Fruit fly (Drosophila melanogaster) whole organism, embryonic: ENCODE results near the gene Tlk.

ENCODE experiments used
- ATbp ChIP-seq: fragments of 200-800 bp; sonication (Bioruptor generic); optimal IDR thresholded peaks from 2 replicates; lab custom pipeline; 2017; ENCODE audit warnings: missing biosample characterization, mild to moderate bottlenecking, missing genetic modification characterization, missing genetic modification reagents
- Asciz ChIP-seq: fragments of 200-800 bp; sonication (Bioruptor generic); optimal IDR thresholded peaks from 2 replicates; lab custom pipeline; 2017; ENCODE audit warnings: missing biosample characterization, mild to moderate bottlenecking, missing genetic modification characterization, missing genetic modification reagents
- B-H2 ChIP-seq: fragments of 200-800 bp; sonication (Bioruptor generic); optimal IDR thresholded peaks from 2 replicates; lab custom pipeline; 2018; ENCODE audit warnings: missing biosample characterization, mild to moderate bottlenecking, missing genetic modification characterization
- CG10274 ChIP-seq: fragments of 200-800 bp; sonication (Bioruptor generic); optimal IDR thresholded peaks from 3 replicates; lab custom pipeline; 2017; ENCODE audit warnings: missing biosample characterization, mild to moderate bottlenecking, missing genetic modification characterization
- CG11398 ChIP-seq: fragments of 200-800 bp; sonication (Bioruptor generic); optimal IDR thresholded peaks from 2 replicates; lab custom pipeline; 2016; ENCODE audit warnings: missing biosample characterization, missing genetic modification characterization
- CG12744 ChIP-seq: fragments of 200-800 bp; sonication (Bioruptor generic); optimal IDR thresholded peaks from 2 replicates; lab custom pipeline; 2016; ENCODE audit warnings: missing biosample characterization, missing genetic modification characterization
- CG14050 ChIP-seq: fragments of 200-800 bp; sonication (Bioruptor generic); IDR thresholded peaks from 3 replicates; pipeline ENCODE4 v1.3.6; 2022; ENCODE audit warnings: missing biosample characterization, missing genetic modification characterization
- CG1602 ChIP-seq: fragments of 200-800 bp; sonication (Bioruptor generic); optimal IDR thresholded peaks from 3 replicates; lab custom pipeline; 2016; ENCODE audit warnings: missing biosample characterization, missing genetic modification characterization
- CG1647 ChIP-seq: fragments of 200-800 bp; sonication (Bioruptor generic); optimal IDR thresholded peaks from 3 replicates; lab custom pipeline; 2016; ENCODE audit warnings: missing biosample characterization, missing genetic modification characterization
- CG16813 ChIP-seq: fragments of 200-800 bp; sonication (Bioruptor generic); IDR thresholded peaks from 3 replicates; pipeline ENCODE4 v1.3.6; 2022; ENCODE audit warnings: missing biosample characterization, missing genetic modification characterization; ENCODE audit not compliant: partially characterized antibody
- CG17612 ChIP-seq: fragments of 200-800 bp; sonication (Bioruptor generic); IDR thresholded peaks from 2 replicates; pipeline ENCODE4 v1.3.6; 2022; ENCODE audit warnings: missing biosample characterization, missing genetic modification characterization
- CG18262 ChIP-seq: fragments of 200-800 bp; optimal IDR thresholded peaks from 3 replicates; lab custom pipeline; 2019; ENCODE audit warnings: missing biosample characterization, mild to moderate bottlenecking, missing genetic modification characterization, moderate library complexity
- CG18619 ChIP-seq: fragments of 200-800 bp; sonication (Bioruptor generic); optimal IDR thresholded peaks from 3 replicates; lab custom pipeline; 2017; ENCODE audit warnings: missing biosample characterization, mild to moderate bottlenecking, missing genetic modification characterization
- CG18764 ChIP-seq: fragments of 200-800 bp; sonication (Bioruptor generic); optimal IDR thresholded peaks from 3 replicates; lab custom pipeline; 2016; ENCODE audit warnings: missing biosample characterization, missing genetic modification characterization
- CG2199 ChIP-seq: fragments of 200-800 bp; sonication (Bioruptor generic); IDR thresholded peaks from 3 replicates; pipeline ENCODE4 v1.3.6; 2022; ENCODE audit warnings: missing biosample characterization, missing genetic modification characterization
- CG30403 ChIP-seq: fragments of 200-800 bp; sonication (Bioruptor generic); optimal IDR thresholded peaks from 3 replicates; lab custom pipeline; 2016; ENCODE audit warnings: missing biosample characterization, missing genetic modification characterization
- CG3065 ChIP-seq: fragments of 200-800 bp; sonication (Bioruptor generic); optimal IDR thresholded peaks from 2 replicates; lab custom pipeline; 2016; ENCODE audit warnings: missing biosample characterization, missing genetic modification characterization
- CG32532 ChIP-seq: fragments of 200-800 bp; sonication (Bioruptor generic); IDR thresholded peaks from 2 replicates; pipeline ENCODE4 v1.3.6; 2022; ENCODE audit warnings: missing biosample characterization, missing genetic modification characterization
- CG34376 ChIP-seq: fragments of 200-800 bp; sonication (Bioruptor generic); optimal IDR thresholded peaks from 2 replicates; lab custom pipeline; 2018; ENCODE audit warnings: missing biosample characterization, mild to moderate bottlenecking, missing genetic modification characterization
- CG3838 ChIP-seq: fragments of 200-800 bp; sonication (Bioruptor generic); optimal IDR thresholded peaks from 3 replicates; lab custom pipeline; 2016; ENCODE audit warnings: missing biosample characterization, missing genetic modification characterization
- CG4424 ChIP-seq: fragments of 200-800 bp; sonication (Bioruptor generic); optimal IDR thresholded peaks from 3 replicates; lab custom pipeline; 2016; ENCODE audit warnings: missing biosample characterization, missing genetic modification characterization
- CG7271 ChIP-seq: fragments of 200-800 bp; sonication (Bioruptor generic); optimal IDR thresholded peaks from 2 replicates; lab custom pipeline; 2018; ENCODE audit warnings: missing biosample characterization, mild to moderate bottlenecking, missing genetic modification characterization, moderate library complexity
- CG7786 ChIP-seq: fragments of 200-800 bp; sonication (Bioruptor generic); optimal IDR thresholded peaks from 2 replicates; lab custom pipeline; 2016; ENCODE audit warnings: missing biosample characterization, missing genetic modification characterization
- CG8089 ChIP-seq: fragments of 200-800 bp; sonication (Bioruptor generic); optimal IDR thresholded peaks from 3 replicates; lab custom pipeline; 2016; ENCODE audit warnings: missing biosample characterization, missing genetic modification characterization
- D19B ChIP-seq: fragments of 200-800 bp; sonication (Bioruptor generic); optimal IDR thresholded peaks from 2 replicates; lab custom pipeline; 2017; ENCODE audit warnings: missing biosample characterization, mild to moderate bottlenecking, missing genetic modification characterization
- Ets97D ChIP-seq: fragments of 200-800 bp; sonication (Bioruptor generic); optimal IDR thresholded peaks from 3 replicates; lab custom pipeline; 2016; ENCODE audit warnings: missing biosample characterization, missing genetic modification characterization
- Fer1 ChIP-seq: fragments of 200-800 bp; sonication (Bioruptor generic); optimal IDR thresholded peaks from 2 replicates; lab custom pipeline; 2017; ENCODE audit warnings: missing biosample characterization, mild to moderate bottlenecking, missing genetic modification characterization
- Fer3 ChIP-seq: fragments of 200-800 bp; sonication (Bioruptor generic); optimal IDR thresholded peaks from 2 replicates; lab custom pipeline; 2018; ENCODE audit warnings: missing biosample characterization, mild to moderate bottlenecking, missing genetic modification characterization, moderate library complexity
- Gsc ChIP-seq: fragments of 200-800 bp; sonication (Bioruptor generic); IDR thresholded peaks from 2 replicates; pipeline ENCODE4 v1.3.6; 2022; ENCODE audit warnings: missing biosample characterization, missing genetic modification characterization
- Gug ChIP-seq: fragments of 200-800 bp; sonication (Bioruptor generic); IDR thresholded peaks from 4 replicates; pipeline ENCODE4 v1.3.6; 2022; ENCODE audit warnings: missing biosample characterization, missing genetic modification characterization
- HLHmδ ChIP-seq: fragments of 200-800 bp; sonication (Bioruptor generic); optimal IDR thresholded peaks from 2 replicates; lab custom pipeline; 2018; ENCODE audit warnings: missing biosample characterization, mild to moderate bottlenecking, missing genetic modification characterization, moderate library complexity
- Hr51 ChIP-seq, 2 experiments: fragments of 200-800 bp; sonication (Bioruptor generic); optimal IDR thresholded peaks; 2 replicates in 1 of 2; 3 replicates in 1 of 2; lab custom pipeline; 2016 to 2018; ENCODE audit warnings: missing biosample characterization in 2 of 2, missing genetic modification characterization in 2 of 2, mild to moderate bottlenecking in 1 of 2, moderate library complexity in 1 of 2
- Lim3 ChIP-seq: fragments of 200-800 bp; sonication (Bioruptor generic); IDR thresholded peaks from 2 replicates; pipeline ENCODE4 v1.3.6; 2022; ENCODE audit warnings: missing biosample characterization, missing genetic modification characterization
- Nf-YC ChIP-seq: fragments of 200-800 bp; optimal IDR thresholded peaks from 3 replicates; lab custom pipeline; 2019; ENCODE audit warnings: missing biosample characterization, mild to moderate bottlenecking, missing genetic modification characterization, moderate library complexity
- Poxn ChIP-seq: fragments of 200-800 bp; sonication (Bioruptor generic); IDR thresholded peaks from 2 replicates; pipeline ENCODE4 v1.3.6; 2022; ENCODE audit warnings: missing biosample characterization, missing genetic modification characterization
- Ssrp ChIP-seq: fragments of 200-800 bp; sonication (Bioruptor generic); optimal IDR thresholded peaks from 2 replicates; lab custom pipeline; 2018; ENCODE audit warnings: missing biosample characterization, mild to moderate bottlenecking, missing genetic modification characterization, moderate library complexity
- Stat92E ChIP-seq, 3 experiments: fragments of >200 bp in 2 of 3; fragments of 200-800 bp in 1 of 3; sonication (Bioruptor generic) in 1 of 3; optimal IDR thresholded peaks; 2 replicates each; lab custom pipeline; 2017 to 2019; ENCODE audit warnings: missing biosample characterization in 3 of 3, missing genetic modification characterization in 3 of 3, mild to moderate bottlenecking in 1 of 3, moderate library complexity in 1 of 3
- bowl ChIP-seq: fragments of 200-800 bp; sonication (Bioruptor generic); IDR thresholded peaks from 2 replicates; pipeline ENCODE4 v1.3.6; 2022; ENCODE audit warnings: missing biosample characterization, missing genetic modification characterization
- bsh ChIP-seq, 2 experiments: fragments of 200-800 bp; sonication (Bioruptor generic); optimal IDR thresholded peaks; 2 replicates each; lab custom pipeline; 2017 to 2018; ENCODE audit warnings: mild to moderate bottlenecking in 2 of 2, missing biosample characterization in 2 of 2, missing genetic modification characterization in 2 of 2, moderate library complexity in 1 of 2
- danr ChIP-seq: fragments of 200-800 bp; sonication (Bioruptor generic); IDR thresholded peaks from 2 replicates; pipeline ENCODE4 v1.3.6; 2022; ENCODE audit warnings: missing biosample characterization, missing genetic modification characterization
- dati ChIP-seq: fragments of 200-800 bp; sonication (Bioruptor generic); IDR thresholded peaks from 2 replicates; pipeline ENCODE4 v1.3.6; 2022; ENCODE audit warnings: missing biosample characterization, missing genetic modification characterization
- jumu ChIP-seq: fragments of 200-800 bp; sonication (Bioruptor generic); optimal IDR thresholded peaks from 3 replicates; lab custom pipeline; 2016; ENCODE audit warnings: missing biosample characterization, missing genetic modification characterization
- repo ChIP-seq: fragments of 200-800 bp; sonication (Bioruptor generic); optimal IDR thresholded peaks from 2 replicates; lab custom pipeline; 2016; ENCODE audit warnings: missing biosample characterization, missing genetic modification characterization
- sc ChIP-seq, 3 experiments: fragments of >200 bp in 2 of 3; fragments of 200-800 bp in 1 of 3; sonication (Bioruptor generic) in 1 of 3; optimal IDR thresholded peaks; 2 replicates in 2 of 3; 3 replicates in 1 of 3; lab custom pipeline; 2017; ENCODE audit warnings: mild to moderate bottlenecking in 1 of 3, missing biosample characterization in 1 of 3, missing genetic modification characterization in 1 of 3, missing genetic modification reagents in 1 of 3
- sens-2 ChIP-seq: fragments of 200-800 bp; sonication (Bioruptor generic); IDR thresholded peaks from 2 replicates; pipeline ENCODE4 v1.3.6; 2022; ENCODE audit warnings: missing biosample characterization, missing genetic modification characterization
- so ChIP-seq: fragments of 200-800 bp; sonication (Bioruptor generic); IDR thresholded peaks from 3 replicates; pipeline ENCODE4 v1.3.6; 2022; ENCODE audit warnings: missing biosample characterization, missing genetic modification characterization
- sob ChIP-seq: fragments of 200-800 bp; sonication (Bioruptor generic); IDR thresholded peaks from 2 replicates; pipeline ENCODE4 v1.3.6; 2022; ENCODE audit warnings: missing biosample characterization, missing genetic modification characterization
- twi ChIP-seq: fragments of 200-800 bp; optimal IDR thresholded peaks from 2 replicates; lab custom pipeline; 2019; ENCODE audit warnings: missing biosample characterization, mild to moderate bottlenecking, missing genetic modification characterization, moderate library complexity
- yki ChIP-seq: fragments of >200 bp; optimal IDR thresholded peaks from 3 replicates; lab custom pipeline; 2018
- zen2 ChIP-seq: fragments of 200-800 bp; sonication (Bioruptor generic); IDR thresholded peaks from 3 replicates; pipeline ENCODE4 v1.3.6; 2022; ENCODE audit warnings: missing biosample characterization, missing genetic modification characterization; ENCODE audit not compliant: partially characterized antibody

The Tlk gene

DNA sequence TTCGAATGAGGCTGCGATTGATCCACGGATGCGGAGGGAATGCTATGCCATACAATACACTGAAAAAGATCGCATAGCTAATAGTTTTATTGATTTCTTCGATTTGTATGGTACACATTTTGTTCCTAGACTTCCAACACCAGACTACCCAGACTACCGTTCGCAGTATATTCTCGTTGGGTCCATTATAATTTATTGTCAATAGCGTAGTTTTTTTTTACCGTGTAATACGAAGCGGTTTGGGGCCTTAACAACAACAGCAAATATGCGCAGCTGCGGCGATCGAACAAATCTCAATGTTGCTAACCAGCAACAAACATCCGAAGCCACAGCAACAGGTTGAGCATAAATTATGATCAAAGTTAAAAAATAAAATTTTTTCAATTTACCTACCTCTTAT is 118.8 kb downstream of the Tlk start (continued):
- TF ChIP-seq Gsc (peak; percentile 38; the same call in 1 of the 2 replicates), CG7271 (tag; lab: Kevin White, UChicago) (no peak), ATbp (GFP tag; lab: Kevin White, UChicago) (peak; percentile 77), CG4424 (GFP tag; lab: Kevin White, UChicago) (peak; percentile 80), yki (lab: Kevin White, UChicago) (no peak), twi (peak; percentile 35), jumu (GFP tag; lab: Kevin White, UChicago) (peak; percentile 58), CG1647 (GFP tag; lab: Kevin White, UChicago) (peak; percentile 71), CG32532 (GFP tag; lab: Robert Waterston, UW) (peak; percentile 87), CG11398 (peak; percentile 70), CG3065 (no peak), Ets97D (GFP tag; lab: Kevin White, UChicago) (peak; percentile 17), danr (GFP tag; lab: Robert Waterston, UW) (0 out of 2 replicates have a peak, but pooled peaks have one; percentile 20), zen2 (GFP tag; lab: Robert Waterston, UW) (no peak), Lim3 (GFP tag; lab: Robert Waterston, UW) (peak; percentile 34; the same call in 1 of the 2 replicates), sc (optimal IDR thresholded peaks at IDR 0.05; lab: Kevin White, UChicago) (no peak), sc (GFP tag; optimal IDR thresholded peaks at IDR 0.05; lab: Kevin White, UChicago) (peak; percentile 51), CG8089 (GFP tag; lab: Kevin White, UChicago) (peak; percentile 67), sob (GFP tag; lab: Robert Waterston, UW) (peak; percentile 76), bowl (GFP tag; lab: Robert Waterston, UW) (peak; percentile 70), Nf-YC (peak; percentile 64), CG18262 (tag; lab: Kevin White, UChicago) (peak; percentile 78), CG14050 (GFP tag; lab: Robert Waterston, UW) (peak; percentile 44; the same call in 1 of the 3 replicates), CG30403 (GFP tag; lab: Kevin White, UChicago) (peak; percentile 79), CG34376 (GFP tag; lab: Kevin White, UChicago) (peak; percentile 61), Poxn (no peak), Ssrp (tag; lab: Kevin White, UChicago) (peak; percentile 60), B-H2 (peak; percentile 57), Gug (peak; percentile 66), HLHmδ (no peak), Fer1 (GFP tag; lab: Kevin White, UChicago) (peak; percentile 80), repo (GFP tag; lab: Kevin White, UChicago) (peak; percentile 75), CG16813 (GFP tag; lab: Robert Waterston, UW) (no peak), CG1602 (peak; percentile 68), Asciz (peak; percentile 78), CG3838 (GFP tag; lab: Kevin White, UChicago) (peak; percentile 37), CG2199 (GFP tag; lab: Robert Waterston, UW) (no peak; the same call in 2 of the 3 replicates), CG7786 (GFP tag; lab: Kevin White, UChicago) (peak; percentile 74), CG12744 (peak; percentile 71), CG10274 (peak; percentile 47), Fer3 (tag; lab: Kevin White, UChicago) (peak; percentile 77), dati (GFP tag; lab: Robert Waterston, UW) (peak; percentile 48; the same call in 1 of the 2 replicates), sens-2 (peak; percentile 74), so (GFP tag; lab: Robert Waterston, UW) (peak; percentile 75), Stat92E (GFP tag; optimal IDR thresholded peaks at IDR 0.05; lab: Kevin White, UChicago) (no peak), CG17612 (GFP tag; lab: Robert Waterston, UW) (peak; percentile 40; the same call in 1 of the 2 replicates), D19B (GFP tag; lab: Kevin White, UChicago) (peak; percentile 45), bsh (GFP tag; optimal IDR thresholded peaks at IDR 0.05; lab: Kevin White, UChicago) (peak in 1 of 2 experiments; percentile 80), CG18619 (peak; percentile 76), Hr51 (GFP tag; optimal IDR thresholded peaks at IDR 0.05; lab: Kevin White, UChicago) (peak; percentile 70 to 87), CG18764 (GFP tag; lab: Kevin White, UChicago) (peak; percentile 54)
